Fruit fly (Drosophila melanogaster): Measurements from ENCODE around the gene CG3062.

CG3062 gene

dm6 chrX:4616865-4617669 lies 27.6 kb downstream of the CG3062 start, which contains the start of gene peb (continued):
- TF ChIP-seq eve (GFP tag; optimal IDR thresholded peaks at IDR 0.05) (peak in 1 of 2 experiments; percentile 62), CG12391 (tag; optimal IDR thresholded peaks at IDR 0.05) (peak; percentile 41), E2f1 (GFP tag; IDR thresholded peaks at IDR 0.05) (peak; percentile 34; the same call in 1 of the 2 replicates), CG11247 (GFP tag; IDR thresholded peaks at IDR 0.05) (no peak), CG10654 (GFP tag; optimal IDR thresholded peaks at IDR 0.05) (no peak), ham (GFP tag; IDR thresholded peaks at IDR 0.05) (no peak), CG31224 (GFP tag; IDR thresholded peaks at IDR 0.05) (no peak), trem (tag; optimal IDR thresholded peaks at IDR 0.05) (no peak), gsb-n (tag; optimal IDR thresholded peaks at IDR 0.05) (peak; percentile 44), CG9727 (GFP tag; optimal IDR thresholded peaks at IDR 0.05) (peak; percentile 79), CG31388 (GFP tag; optimal IDR thresholded peaks at IDR 0.05) (peak; percentile 21), Hmr (GFP tag; optimal IDR thresholded peaks at IDR 0.05) (no peak), CG7786 (GFP tag; optimal IDR thresholded peaks at IDR 0.05) (peak; percentile 5), unc-4 (GFP tag; IDR thresholded peaks at IDR 0.05; ENCODE audit: partially characterized antibody) (0 out of 2 replicates have a peak, but pooled peaks have one; percentile 29), CG12769 (tag; optimal IDR thresholded peaks at IDR 0.05) (no peak), Max (GFP tag; optimal IDR thresholded peaks at IDR 0.05) (peak; percentile 37), Hr3 (GFP tag; optimal IDR thresholded peaks at IDR 0.05) (peak; percentile 38), sug (tag; optimal IDR thresholded peaks at IDR 0.05) (no peak), CG4820 (GFP tag; optimal IDR thresholded peaks at IDR 0.05) (peak; percentile 57), Lim3 (GFP tag; IDR thresholded peaks at IDR 0.05) (no peak), Gug (GFP tag; IDR thresholded peaks at IDR 0.05) (no peak), sisA (GFP tag; IDR thresholded peaks at IDR 0.05) (peak; percentile 52), ewg (GFP tag; optimal IDR thresholded peaks at IDR 0.05) (no peak), CG16815 (GFP tag; optimal IDR thresholded peaks at IDR 0.05) (peak; percentile 66), CG30403 (GFP tag; optimal IDR thresholded peaks at IDR 0.05) (peak; percentile 62), D (optimal IDR thresholded peaks at IDR 0.05) (no peak), D (GFP tag; optimal IDR thresholded peaks at IDR 0.05) (peak; percentile 67), HmgZ (tag; optimal IDR thresholded peaks at IDR 0.05) (no peak), org-1 (GFP tag; optimal IDR thresholded peaks at IDR 0.05) (peak; percentile 37), Dll (GFP tag; IDR thresholded peaks at IDR 0.05; ENCODE audit: partially characterized antibody) (peak; percentile 39; the same call in 2 of the 4 replicates), CG18619 (GFP tag; optimal IDR thresholded peaks at IDR 0.05) (no peak), CG17829 (tag; optimal IDR thresholded peaks at IDR 0.05) (peak; percentile 59), Hey (tag; optimal IDR thresholded peaks at IDR 0.05) (no peak), TFAM (GFP tag; optimal IDR thresholded peaks at IDR 0.05) (no peak), ind (GFP tag; optimal IDR thresholded peaks at IDR 0.05) (peak; percentile 16), Abd-B (GFP tag; optimal IDR thresholded peaks at IDR 0.05) (no peak), CG17359 (tag; optimal IDR thresholded peaks at IDR 0.05) (no peak), Fer3 (tag; optimal IDR thresholded peaks at IDR 0.05) (no peak), dpn (GFP tag; optimal IDR thresholded peaks at IDR 0.05) (peak; percentile 34 to 56), bbx (GFP tag; IDR thresholded peaks at IDR 0.05; ENCODE audit: partially characterized antibody) (peak; percentile 59), fd102C (GFP tag; optimal IDR thresholded peaks at IDR 0.05) (peak; percentile 4), dmrt11E (tag; optimal IDR thresholded peaks at IDR 0.05) (peak; percentile 81), grau (tag; optimal IDR thresholded peaks at IDR 0.05) (peak; percentile 91), Hr78 (GFP tag; optimal IDR thresholded peaks at IDR 0.05) (peak in 1 of 2 experiments; percentile 38), CG3995 (GFP tag; optimal IDR thresholded peaks at IDR 0.05) (no peak), dan (GFP tag; IDR thresholded peaks at IDR 0.05) (0 out of 2 replicates have a peak, but pooled peaks have one; percentile 26), dmrt99B (tag; optimal IDR thresholded peaks at IDR 0.05) (peak; percentile 48), jigr1 (GFP tag; IDR thresholded peaks at IDR 0.05) (peak; percentile 82), crol (GFP tag; IDR thresholded peaks at IDR 0.05) (no peak)

Measured in whole organism, embryonic.